Fruit fly (Drosophila melanogaster): ENCODE results near the gene CG13721.
A peak's percentile ranks its signal among the peaks of the same experiment; 100 is the strongest.

CG13721 gene

DNA sequence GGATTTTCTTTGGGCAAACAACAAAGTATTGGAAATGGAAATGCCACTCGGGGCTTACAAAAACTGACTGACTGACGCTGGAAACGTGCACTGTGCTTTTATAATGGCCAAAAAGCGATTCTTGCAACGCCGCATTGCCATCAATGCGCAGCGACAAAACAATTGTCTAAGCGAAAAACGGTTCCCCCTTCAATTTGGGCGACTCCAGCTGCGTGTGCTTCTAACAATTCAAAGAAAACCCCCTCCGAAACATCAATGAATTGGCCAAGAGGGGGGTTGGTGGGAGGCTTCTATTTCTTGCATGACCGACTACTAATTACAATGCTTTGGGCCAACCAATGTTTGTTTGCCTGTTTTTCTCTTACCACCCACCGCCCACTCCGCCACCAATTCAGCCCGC lies at the start of gene CG13721:
Gene CG13721, minus strand, starts transcription at position 101 of the 400 bp plus-strand sequence.
- TF ChIP-seq gl (tag; optimal IDR thresholded peaks at IDR 0.05) = no peak
- no peak for TF ChIP-seq CG8159 (tag; optimal IDR thresholded peaks at IDR 0.05)

DNA sequence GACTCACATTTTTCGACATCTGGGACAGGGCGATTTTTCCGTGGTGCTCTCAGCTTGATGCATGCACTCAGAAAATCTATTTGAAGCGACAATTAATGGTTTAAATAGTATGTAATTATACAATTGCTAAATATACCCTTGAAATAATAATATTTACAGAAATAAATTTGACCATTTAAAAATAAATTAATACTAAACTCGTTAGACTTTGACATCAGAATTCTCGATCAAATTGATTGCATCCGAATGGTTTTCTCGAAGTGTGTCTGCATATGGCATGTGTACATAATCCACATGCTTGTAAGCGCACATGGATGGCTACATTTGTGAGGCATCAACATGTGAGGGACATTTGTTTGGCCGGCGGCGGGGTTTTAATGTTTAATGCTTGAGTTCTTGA lies 49.1 kb upstream of the CG13721 start:
- peak; percentile 92 for TF ChIP-seq CG9948 (tag; optimal IDR thresholded peaks at IDR 0.05)
- peak; percentile 90 for TF ChIP-seq CG15710 (tag; optimal IDR thresholded peaks at IDR 0.05)
- peak; percentile 83 for TF ChIP-seq rn (GFP tag; IDR thresholded peaks at IDR 0.05)
- peak; percentile 91 for TF ChIP-seq D1 (tag; optimal IDR thresholded peaks at IDR 0.05)
- peak; percentile 91 for TF ChIP-seq CG17806 (tag; optimal IDR thresholded peaks at IDR 0.05)
- TF ChIP-seq CG4496 (GFP tag; IDR thresholded peaks at IDR 0.05) = peak; percentile 88
- TF ChIP-seq CG14655 (GFP tag; optimal IDR thresholded peaks at IDR 0.05) = peak; percentile 92
- peak; percentile 84 for TF ChIP-seq Pif1A (GFP tag; optimal IDR thresholded peaks at IDR 0.05)
- TF ChIP-seq gl (tag; optimal IDR thresholded peaks at IDR 0.05) = peak; percentile 71
- TF ChIP-seq Snoo (tag; optimal IDR thresholded peaks at IDR 0.05) = peak; percentile 72
- TF ChIP-seq fd96Ca (GFP tag; IDR thresholded peaks at IDR 0.05) = peak; percentile 85
- TF ChIP-seq Pif1B (GFP tag; optimal IDR thresholded peaks at IDR 0.05) = peak; percentile 88
- TF ChIP-seq CG12605 (GFP tag; IDR thresholded peaks at IDR 0.05) = peak; percentile 87
- peak; percentile 92 for TF ChIP-seq CG32121 (GFP tag; IDR thresholded peaks at IDR 0.05)
- peak; percentile 87 for TF ChIP-seq CG34367 (tag; optimal IDR thresholded peaks at IDR 0.05)
- peak; percentile 89 for TF ChIP-seq CG8301 (tag; optimal IDR thresholded peaks at IDR 0.05)
- peak; percentile 49 for TF ChIP-seq EcR (GFP tag; optimal IDR thresholded peaks at IDR 0.05)
- peak; percentile 87 for TF ChIP-seq Ets98B (GFP tag; IDR thresholded peaks at IDR 0.05)
- TF ChIP-seq CG13204 (GFP tag; optimal IDR thresholded peaks at IDR 0.05) = peak; percentile 59
- peak; percentile 91 for TF ChIP-seq CG8159 (tag; optimal IDR thresholded peaks at IDR 0.05)
- no peak for TF ChIP-seq CG10348 (GFP tag; IDR thresholded peaks at IDR 0.05)

DNA sequence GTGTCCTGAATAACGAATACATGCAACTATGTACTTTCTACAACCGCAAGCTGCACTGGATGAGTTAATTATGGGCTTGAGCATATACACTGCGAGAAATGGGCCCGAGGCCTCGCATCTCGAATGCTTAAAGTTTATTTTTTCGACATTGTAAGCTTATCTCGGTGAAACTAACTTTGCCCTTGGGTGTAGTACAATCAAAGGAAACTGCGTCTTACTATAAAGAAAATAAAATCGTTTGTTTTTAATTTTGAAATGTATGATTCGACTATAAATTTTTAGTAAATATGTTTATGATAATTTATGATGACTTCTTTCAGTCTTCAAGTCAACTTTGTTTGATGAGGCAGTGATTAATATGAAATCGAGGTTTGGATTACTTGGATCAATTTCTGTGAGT lies 48.2 kb upstream of the CG13721 start:
- TF ChIP-seq Ets98B (GFP tag; IDR thresholded peaks at IDR 0.05) = no peak; the same call in 1 of the 2 replicates
- TF ChIP-seq CG9948 (tag; optimal IDR thresholded peaks at IDR 0.05) = peak; percentile 59
- TF ChIP-seq CG8159 (tag; optimal IDR thresholded peaks at IDR 0.05) = peak; percentile 76
- peak; percentile 38; the same call in 1 of the 2 replicates for TF ChIP-seq CG12605 (GFP tag; IDR thresholded peaks at IDR 0.05)
- no peak for TF ChIP-seq rn (GFP tag; IDR thresholded peaks at IDR 0.05)
- TF ChIP-seq CG17806 (tag; optimal IDR thresholded peaks at IDR 0.05) = peak; percentile 71
- TF ChIP-seq Pif1B (GFP tag; optimal IDR thresholded peaks at IDR 0.05) = peak; percentile 19
- TF ChIP-seq EcR (GFP tag; optimal IDR thresholded peaks at IDR 0.05) = no peak
- peak; percentile 75 for TF ChIP-seq Pif1A (GFP tag; optimal IDR thresholded peaks at IDR 0.05)
- TF ChIP-seq CG34367 (tag; optimal IDR thresholded peaks at IDR 0.05) = peak; percentile 45
- 0 out of 3 replicates have a peak, but pooled peaks have one; percentile 37 for TF ChIP-seq CG4496 (GFP tag; IDR thresholded peaks at IDR 0.05)
- TF ChIP-seq CG14655 (GFP tag; optimal IDR thresholded peaks at IDR 0.05) = peak; percentile 81
- TF ChIP-seq fd96Ca (GFP tag; IDR thresholded peaks at IDR 0.05) = peak; percentile 60; the same call in 2 of the 3 replicates
- TF ChIP-seq D1 (tag; optimal IDR thresholded peaks at IDR 0.05) = peak; percentile 55
- no peak for TF ChIP-seq CG10348 (GFP tag; IDR thresholded peaks at IDR 0.05)
- TF ChIP-seq CG15710 (tag; optimal IDR thresholded peaks at IDR 0.05) = peak; percentile 61
- peak; percentile 47 for TF ChIP-seq Snoo (tag; optimal IDR thresholded peaks at IDR 0.05)
- peak; percentile 62 for TF ChIP-seq CG8301 (tag; optimal IDR thresholded peaks at IDR 0.05)
- TF ChIP-seq CG32121 (GFP tag; IDR thresholded peaks at IDR 0.05) = 0 out of 2 replicates have a peak, but pooled peaks have one; percentile 34

DNA sequence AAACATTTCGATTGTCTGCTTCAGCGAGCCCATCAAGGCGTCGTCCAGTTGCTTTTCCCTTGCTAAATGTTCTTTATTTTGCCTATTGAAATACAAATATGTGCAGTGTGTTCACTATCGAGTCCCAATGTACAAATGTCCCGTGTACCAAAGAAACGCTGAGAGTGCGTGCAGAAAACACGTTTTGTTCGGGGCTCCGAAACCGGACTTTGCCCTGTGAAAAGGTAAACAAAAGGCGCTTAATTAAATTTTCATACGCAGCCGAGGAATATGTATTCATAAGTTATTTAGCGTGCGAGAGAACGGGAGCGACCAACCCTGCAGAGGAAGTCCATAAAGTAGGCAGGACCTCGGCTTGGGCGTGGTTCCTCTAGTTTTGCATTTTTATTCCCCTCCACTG lies 47.6 kb upstream of the CG13721 start:
- TF ChIP-seq Ets98B (GFP tag; IDR thresholded peaks at IDR 0.05) = no peak
- TF ChIP-seq CG10348 (GFP tag; IDR thresholded peaks at IDR 0.05) = no peak
- TF ChIP-seq Pif1A (GFP tag; optimal IDR thresholded peaks at IDR 0.05) = no peak
- TF ChIP-seq CG15710 (tag; optimal IDR thresholded peaks at IDR 0.05) = no peak
- no peak for TF ChIP-seq CG8301 (tag; optimal IDR thresholded peaks at IDR 0.05)
- TF ChIP-seq CG4496 (GFP tag; IDR thresholded peaks at IDR 0.05) = no peak
- TF ChIP-seq CG34367 (tag; optimal IDR thresholded peaks at IDR 0.05) = no peak
- TF ChIP-seq EcR (GFP tag; optimal IDR thresholded peaks at IDR 0.05) = peak; percentile 44
- no peak for TF ChIP-seq CG17806 (tag; optimal IDR thresholded peaks at IDR 0.05)
- no peak for TF ChIP-seq Snoo (tag; optimal IDR thresholded peaks at IDR 0.05)
- peak; percentile 35 for TF ChIP-seq gl (tag; optimal IDR thresholded peaks at IDR 0.05)
- no peak for TF ChIP-seq D1 (tag; optimal IDR thresholded peaks at IDR 0.05)
- TF ChIP-seq CG8159 (tag; optimal IDR thresholded peaks at IDR 0.05) = no peak
- TF ChIP-seq CG13204 (GFP tag; optimal IDR thresholded peaks at IDR 0.05) = peak; percentile 23
- TF ChIP-seq CG9948 (tag; optimal IDR thresholded peaks at IDR 0.05) = no peak
- peak; percentile 19 for TF ChIP-seq Pif1B (GFP tag; optimal IDR thresholded peaks at IDR 0.05)
- no peak for TF ChIP-seq CG12605 (GFP tag; IDR thresholded peaks at IDR 0.05)

DNA sequence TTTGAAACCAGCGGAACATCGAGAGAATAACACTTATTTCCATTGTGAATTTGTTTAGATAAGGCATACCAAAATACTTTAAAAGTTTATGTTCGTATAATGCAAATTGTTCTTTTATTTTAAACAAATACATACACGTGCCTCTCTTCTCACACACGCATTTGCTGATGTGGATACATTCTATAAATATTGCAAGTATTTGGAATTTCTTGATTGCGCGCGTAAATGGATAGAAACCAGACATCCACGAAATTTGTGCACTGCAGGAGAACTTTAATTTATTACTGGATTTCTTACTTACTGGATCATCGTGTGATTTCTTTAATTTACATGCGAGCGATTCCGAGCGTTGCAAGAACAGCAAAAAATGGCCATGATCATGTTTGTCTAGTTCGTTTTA lies 47.1 kb upstream of the CG13721 start:
- no peak for TF ChIP-seq gl (tag; optimal IDR thresholded peaks at IDR 0.05)
- no peak for TF ChIP-seq CG32121 (GFP tag; IDR thresholded peaks at IDR 0.05)
- no peak for TF ChIP-seq CG34367 (tag; optimal IDR thresholded peaks at IDR 0.05)
- TF ChIP-seq Ets98B (GFP tag; IDR thresholded peaks at IDR 0.05) = no peak
- no peak for TF ChIP-seq CG14655 (GFP tag; optimal IDR thresholded peaks at IDR 0.05)
- TF ChIP-seq CG9948 (tag; optimal IDR thresholded peaks at IDR 0.05) = no peak
- no peak for TF ChIP-seq CG10348 (GFP tag; IDR thresholded peaks at IDR 0.05)
- TF ChIP-seq CG13204 (GFP tag; optimal IDR thresholded peaks at IDR 0.05) = no peak
- no peak for TF ChIP-seq Pif1B (GFP tag; optimal IDR thresholded peaks at IDR 0.05)
- TF ChIP-seq CG8301 (tag; optimal IDR thresholded peaks at IDR 0.05) = no peak
- no peak for TF ChIP-seq D1 (tag; optimal IDR thresholded peaks at IDR 0.05)

DNA sequence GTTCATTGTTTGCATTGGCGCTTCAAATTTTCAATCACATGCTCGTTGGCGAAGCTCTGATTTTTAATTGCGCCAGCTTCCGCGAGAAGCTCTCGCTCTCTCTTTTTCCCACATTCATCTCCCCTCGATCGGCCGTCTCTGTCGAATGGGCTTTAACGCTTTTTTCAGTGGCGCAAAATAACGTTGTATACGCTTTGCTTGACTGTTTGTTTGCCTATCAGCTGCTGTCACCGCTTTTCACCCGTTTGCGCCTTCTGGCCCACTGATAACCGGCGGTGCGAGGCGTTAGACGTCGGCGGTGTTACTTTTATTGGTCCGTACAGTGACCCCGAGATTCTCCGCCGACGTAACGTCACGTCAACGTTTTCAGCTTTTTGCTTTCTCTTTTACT lies 46.2 kb upstream of the CG13721 start:
- TF ChIP-seq rn (GFP tag; IDR thresholded peaks at IDR 0.05) (no peak), CG4496 (GFP tag; IDR thresholded peaks at IDR 0.05) (no peak), Ets98B (GFP tag; IDR thresholded peaks at IDR 0.05) (peak; percentile 6; the same call in 1 of the 2 replicates)

Data from whole organism, pupa.